Worm (Caenorhabditis elegans) whole organism, late embryonic: ENCODE results near the gene gst-27.

Experiments
- C38D4.7 ChIP-seq: fragments of 200-800 bp; sonication (Bioruptor generic); optimal IDR thresholded peaks from 2 replicates; lab custom pipeline; 2018; ENCODE audit warnings: mild to moderate bottlenecking, missing genetic modification characterization, moderate library complexity, missing compliant biosample characterization
- F13H6.1 ChIP-seq: sonication (generic microtip); optimal IDR thresholded peaks from 2 replicates; lab custom pipeline; 2016; ENCODE audit warnings: missing genetic modification characterization, missing compliant biosample characterization
- K02D7.2 ChIP-seq: sonication (generic microtip); optimal IDR thresholded peaks from 2 replicates; lab custom pipeline; 2017; ENCODE audit warnings: mild to moderate bottlenecking, missing genetic modification characterization, missing compliant biosample characterization
- K09A11.1 ChIP-seq: sonication (generic microtip); optimal IDR thresholded peaks from 2 replicates; lab custom pipeline; 2017; ENCODE audit warnings: antibody characterized with exemption, mild to moderate bottlenecking, missing genetic modification characterization, missing compliant biosample characterization; ENCODE audit not compliant: insufficient read depth
- T23F11.4 ChIP-seq: fragments of 200-800 bp; sonication (Bioruptor generic); optimal IDR thresholded peaks from 2 replicates; lab custom pipeline; 2018; ENCODE audit warnings: mild to moderate bottlenecking, missing genetic modification characterization, missing compliant biosample characterization
- ahr-1 ChIP-seq: sonication (generic microtip); optimal IDR thresholded peaks from 2 replicates; lab custom pipeline; 2016; ENCODE audit warnings: missing genetic modification characterization, missing compliant biosample characterization
- ama-1 ChIP-seq: fragments of 150-350 bp; optimal IDR thresholded peaks from 2 replicates; lab custom pipeline; 2014
- ceh-14 ChIP-seq: sonication (generic microtip); optimal IDR thresholded peaks from 2 replicates; lab custom pipeline; 2016; ENCODE audit warnings: missing genotype, missing genetic modification characterization, missing compliant biosample characterization
- ceh-18 ChIP-seq: sonication (generic microtip); optimal IDR thresholded peaks from 2 replicates; lab custom pipeline; 2016; ENCODE audit warnings: missing genetic modification characterization, missing compliant biosample characterization
- ceh-22 ChIP-seq: sonication (generic microtip); optimal IDR thresholded peaks from 2 replicates; lab custom pipeline; 2017; ENCODE audit warnings: missing biosample characterization, missing genetic modification characterization
- ceh-31 ChIP-seq: sonication (generic microtip); optimal IDR thresholded peaks from 2 replicates; lab custom pipeline; 2016; ENCODE audit warnings: missing genetic modification characterization, missing compliant biosample characterization
- ceh-34 ChIP-seq: sonication (generic microtip); optimal IDR thresholded peaks from 2 replicates; lab custom pipeline; 2016; ENCODE audit warnings: mild to moderate bottlenecking, missing genetic modification characterization, missing compliant biosample characterization
- ceh-45 ChIP-seq: fragments of 200-800 bp; sonication (Bioruptor generic); IDR thresholded peaks from 2 replicates; pipeline ENCODE4 v1.3.6; 2022; ENCODE audit warnings: missing genetic modification reagents, missing genetic modification characterization, missing compliant biosample characterization
- ceh-48 ChIP-seq: sonication (generic microtip); optimal IDR thresholded peaks from 2 replicates; lab custom pipeline; 2016; ENCODE audit warnings: missing genetic modification characterization, inconsistent platforms, missing compliant biosample characterization
- ceh-6 ChIP-seq: fragments of 200-800 bp; sonication (Bioruptor generic); optimal IDR thresholded peaks from 2 replicates; lab custom pipeline; 2018; ENCODE audit warnings: mild to moderate bottlenecking, missing genetic modification characterization, missing compliant biosample characterization
- ceh-9 ChIP-seq: sonication (generic microtip); optimal IDR thresholded peaks from 2 replicates; lab custom pipeline; 2016; ENCODE audit warnings: mild to moderate bottlenecking, missing genetic modification characterization, inconsistent platforms, missing compliant biosample characterization
- che-1 ChIP-seq: sonication (generic microtip); optimal IDR thresholded peaks from 2 replicates; lab custom pipeline; 2016; ENCODE audit warnings: mild to moderate bottlenecking, missing genetic modification characterization, missing compliant biosample characterization
- dmd-4 ChIP-seq: sonication (generic microtip); optimal IDR thresholded peaks from 2 replicates; lab custom pipeline; 2016; ENCODE audit warnings: borderline replicate concordance, missing genetic modification characterization, missing compliant biosample characterization
- elt-2 ChIP-seq: sonication (generic microtip); optimal IDR thresholded peaks from 2 replicates; lab custom pipeline; 2016; ENCODE audit warnings: missing genetic modification reagents, missing genetic modification characterization, missing compliant biosample characterization
- elt-4 ChIP-seq: sonication (generic microtip); optimal IDR thresholded peaks from 2 replicates; lab custom pipeline; 2016; ENCODE audit warnings: missing genetic modification characterization, missing compliant biosample characterization
- ets-4 ChIP-seq: sonication (generic microtip); optimal IDR thresholded peaks from 2 replicates; lab custom pipeline; 2016; ENCODE audit warnings: missing genetic modification characterization, missing compliant biosample characterization
- fkh-10 ChIP-seq: fragments of 150-350 bp; optimal IDR thresholded peaks from 2 replicates; lab custom pipeline; 2014; ENCODE audit warnings: missing biosample characterization, missing genetic modification reagents, missing genetic modification characterization
- gmeb-2 ChIP-seq: sonication (generic microtip); optimal IDR thresholded peaks from 2 replicates; lab custom pipeline; 2016; ENCODE audit warnings: missing genetic modification characterization, inconsistent platforms, missing compliant biosample characterization
- hlh-15 ChIP-seq: sonication (generic microtip); optimal IDR thresholded peaks from 2 replicates; lab custom pipeline; 2016; ENCODE audit warnings: missing genetic modification characterization, missing compliant biosample characterization
- hlh-30 ChIP-seq: sonication (generic microtip); optimal IDR thresholded peaks from 2 replicates; lab custom pipeline; 2017; ENCODE audit warnings: antibody characterized with exemption, missing genetic modification characterization, missing compliant biosample characterization; ENCODE audit not compliant: insufficient read depth
- hlh-8 ChIP-seq: sonication (generic microtip); optimal IDR thresholded peaks from 2 replicates; lab custom pipeline; 2016; ENCODE audit warnings: missing genotype, missing genetic modification characterization, missing compliant biosample characterization
- lim-6 ChIP-seq: sonication (generic microtip); optimal IDR thresholded peaks from 2 replicates; lab custom pipeline; 2016; ENCODE audit warnings: missing genetic modification characterization, missing compliant biosample characterization
- lin-11 ChIP-seq: fragments of 200-800 bp; sonication (Bioruptor generic); optimal IDR thresholded peaks from 2 replicates; lab custom pipeline; 2018; ENCODE audit warnings: mild to moderate bottlenecking, missing genetic modification characterization, missing compliant biosample characterization
- madf-2 ChIP-seq: sonication (generic microtip); optimal IDR thresholded peaks from 2 replicates; lab custom pipeline; 2017; ENCODE audit warnings: missing genetic modification characterization, missing compliant biosample characterization
- mec-3 ChIP-seq: sonication (generic microtip); optimal IDR thresholded peaks from 2 replicates; lab custom pipeline; 2016; ENCODE audit warnings: borderline replicate concordance, missing genetic modification characterization, missing compliant biosample characterization
- nfya-1 ChIP-seq: sonication (generic microtip); optimal IDR thresholded peaks from 2 replicates; lab custom pipeline; 2017; ENCODE audit warnings: missing genetic modification characterization, mild to moderate bottlenecking, missing compliant biosample characterization, antibody characterized with exemption, moderate library complexity
- npax-4 ChIP-seq: sonication (generic microtip); optimal IDR thresholded peaks from 2 replicates; lab custom pipeline; 2016; ENCODE audit warnings: missing genetic modification characterization, missing compliant biosample characterization
- pax-1 ChIP-seq: fragments of 150-350 bp; optimal IDR thresholded peaks from 2 replicates; lab custom pipeline; 2014; ENCODE audit warnings: missing biosample characterization, missing genetic modification characterization
- pha-4 ChIP-seq: fragments of 150-350 bp; optimal IDR thresholded peaks from 2 replicates; lab custom pipeline; 2018; ENCODE audit warnings: missing biosample characterization, missing genetic modification reagents, missing genetic modification characterization
- rnt-1 ChIP-seq: sonication (generic microtip); optimal IDR thresholded peaks from 2 replicates; lab custom pipeline; 2016; ENCODE audit warnings: missing genetic modification characterization, missing compliant biosample characterization
- sdc-2 ChIP-seq: sonication (generic microtip); optimal IDR thresholded peaks from 2 replicates; lab custom pipeline; 2016; ENCODE audit warnings: missing genotype, missing genetic modification characterization, missing compliant biosample characterization
- syd-9 ChIP-seq: sonication (generic microtip); optimal IDR thresholded peaks from 2 replicates; lab custom pipeline; 2016; ENCODE audit warnings: mild to moderate bottlenecking, missing genetic modification characterization, moderate library complexity, missing compliant biosample characterization
- tbx-7 ChIP-seq: sonication (generic microtip); optimal IDR thresholded peaks from 2 replicates; lab custom pipeline; 2016; ENCODE audit warnings: missing genotype, missing genetic modification characterization, missing compliant biosample characterization
- unc-3 ChIP-seq, 2 experiments: fragments of 200-800 bp in 1 of 2; sonication (Bioruptor generic) in 1 of 2; sonication (generic microtip) in 1 of 2; conservative IDR thresholded peaks in 1 of 2; optimal IDR thresholded peaks in 1 of 2; 2 replicates each; pipeline versions ENCODE4 v1.3.6 to Lab custom; 2016 to 2022; ENCODE audit warnings: missing compliant biosample characterization in 2 of 2, missing genetic modification characterization in 2 of 2, missing genetic modification reagents in 1 of 2
- unc-42 ChIP-seq: sonication (generic microtip); optimal IDR thresholded peaks from 2 replicates; lab custom pipeline; 2016; ENCODE audit warnings: missing genotype, missing genetic modification characterization, missing compliant biosample characterization
- unc-55 ChIP-seq: sonication (generic microtip); optimal IDR thresholded peaks from 2 replicates; lab custom pipeline; 2017; ENCODE audit warnings: missing biosample characterization, missing genetic modification reagents, missing genetic modification characterization
- unc-86 ChIP-seq: sonication (generic microtip); optimal IDR thresholded peaks from 2 replicates; lab custom pipeline; 2016; ENCODE audit warnings: missing genetic modification characterization, missing compliant biosample characterization
- zip-5 ChIP-seq: sonication (generic microtip); optimal IDR thresholded peaks from 2 replicates; lab custom pipeline; 2016; ENCODE audit warnings: missing genetic modification characterization, missing compliant biosample characterization
- ztf-16 ChIP-seq: sonication (generic microtip); optimal IDR thresholded peaks from 2 replicates; lab custom pipeline; 2017; ENCODE audit warnings: missing genetic modification characterization, missing compliant biosample characterization

gst-27 gene

DNA sequence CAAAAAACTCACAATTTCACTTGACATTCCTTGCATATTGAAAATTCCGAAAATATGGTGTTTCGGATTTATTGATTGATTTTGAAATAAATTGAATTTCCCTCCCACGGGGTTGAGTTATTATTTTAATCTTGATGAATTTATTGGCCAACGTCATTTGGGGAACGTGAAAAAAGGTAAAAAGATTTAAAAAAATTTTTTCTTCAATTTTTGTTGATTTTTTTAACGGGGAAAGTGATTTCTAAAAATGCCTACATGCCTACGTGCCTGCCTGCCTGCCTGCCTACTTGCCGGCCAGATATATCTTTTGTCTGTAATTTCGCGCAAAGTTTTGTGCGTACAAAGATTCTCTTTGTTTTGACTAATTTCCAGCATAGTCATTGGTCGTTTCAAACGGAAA is 31.2 kb downstream of the gst-27 start, which contains the start of gene Y53F4B.24:
Gene Y53F4B.24, minus strand, starts transcription at position 101 of the 400 bp plus-strand sequence.
- no peak for TF ChIP-seq npax-4 (tag; lab: Kevin White, UChicago)
- TF ChIP-seq madf-2 (tag; lab: Kevin White, UChicago), result no peak
- TF ChIP-seq K02D7.2 (tag; lab: Kevin White, UChicago), result no peak
- TF ChIP-seq ceh-18 (tag; lab: Kevin White, UChicago), result no peak
- no peak for TF ChIP-seq unc-3 (GFP tag; conservative IDR thresholded peaks at IDR 0.05; lab: Robert Waterston, UW)
- no peak for TF ChIP-seq unc-3 (tag; optimal IDR thresholded peaks at IDR 0.05; lab: Kevin White, UChicago)
- TF ChIP-seq ama-1 (lab: Kevin White, UChicago), result no peak
- no peak for TF ChIP-seq lin-11 (tag; lab: Kevin White, UChicago)

DNA sequence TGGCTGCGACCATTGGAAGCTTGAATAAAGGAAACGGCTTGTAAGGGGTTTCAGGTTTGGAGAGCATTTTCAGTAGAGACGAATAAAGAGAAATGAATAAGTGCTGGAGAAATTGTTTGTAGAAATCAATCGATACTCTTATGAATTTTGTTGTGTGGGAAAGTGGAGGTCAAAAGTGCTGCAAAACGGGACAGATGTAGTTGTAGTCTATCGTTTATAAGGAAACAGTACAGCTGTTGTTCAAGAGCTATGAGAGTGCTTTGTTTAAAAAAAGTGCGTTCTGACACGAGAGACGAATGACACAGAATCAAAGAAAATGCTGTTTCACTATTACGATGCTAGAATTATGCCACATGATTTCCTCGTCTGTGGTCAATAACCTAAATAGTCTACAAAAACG is 35.0 kb downstream of the gst-27 start, which contains the start of gene Y53F4B.62:
Gene Y53F4B.62, minus strand, starts transcription at position 101 of the 400 bp plus-strand sequence.
- TF ChIP-seq ceh-22 (tag; lab: Kevin White, UChicago) (no peak), zip-5 (tag; lab: Kevin White, UChicago) (no peak), pax-1 (no peak), K09A11.1 (tag; lab: Kevin White, UChicago) (no peak), mec-3 (no peak), hlh-30 (tag; lab: Kevin White, UChicago) (no peak), ceh-48 (tag; lab: Kevin White, UChicago) (no peak), nfya-1 (no peak), ama-1 (lab: Kevin White, UChicago) (no peak), hlh-8 (tag; lab: Kevin White, UChicago) (no peak), pha-4 (tag; lab: Kevin White, UChicago) (no peak), ceh-14 (tag; lab: Kevin White, UChicago) (no peak), elt-2 (tag; lab: Kevin White, UChicago) (no peak)

- TF ChIP-seq lin-11 (tag; lab: Kevin White, UChicago), result no peak
These were observed 41.3 kb downstream of the gst-27 start, which contains the start of gene Y53F4B.23 for ce11 chrII:15124193-15124592. Gene Y53F4B.23, plus strand, starts transcription at chrII:15124504.

- TF ChIP-seq C38D4.7 (GFP tag; lab: Kevin White, UChicago), result no peak
- no peak for TF ChIP-seq ztf-16 (tag; lab: Kevin White, UChicago)
- no peak for TF ChIP-seq sdc-2 (tag; lab: Kevin White, UChicago)
- TF ChIP-seq gmeb-2, result no peak
- no peak for TF ChIP-seq ceh-45 (GFP tag; lab: Robert Waterston, UW)
- no peak for TF ChIP-seq syd-9
- TF ChIP-seq rnt-1 (tag; lab: Kevin White, UChicago), result no peak
- no peak for TF ChIP-seq che-1 (tag; lab: Kevin White, UChicago)
- TF ChIP-seq ama-1 (lab: Kevin White, UChicago), result no peak
- TF ChIP-seq unc-55 (GFP tag; lab: Kevin White, UChicago), result no peak
- TF ChIP-seq lin-11 (tag; lab: Kevin White, UChicago), result no peak
- no peak for TF ChIP-seq unc-86 (tag; lab: Kevin White, UChicago)
- no peak for TF ChIP-seq ceh-22 (tag; lab: Kevin White, UChicago)
- TF ChIP-seq ahr-1 (tag; lab: Kevin White, UChicago), result no peak
- TF ChIP-seq nfya-1, result peak; percentile 39
- no peak for TF ChIP-seq hlh-15 (tag; lab: Kevin White, UChicago)
- TF ChIP-seq ceh-6 (GFP tag; lab: Kevin White, UChicago), result no peak
- no peak for TF ChIP-seq T23F11.4 (GFP tag; lab: Kevin White, UChicago)
- TF ChIP-seq dmd-4 (tag; lab: Kevin White, UChicago), result no peak
- TF ChIP-seq pha-4 (tag; lab: Kevin White, UChicago), result no peak
- TF ChIP-seq ceh-9 (tag; lab: Kevin White, UChicago), result no peak
- TF ChIP-seq fkh-10 (GFP tag; lab: Kevin White, UChicago), result no peak
- TF ChIP-seq ceh-34 (tag; lab: Kevin White, UChicago), result peak; percentile 3
- TF ChIP-seq ceh-31 (tag; lab: Kevin White, UChicago), result peak; percentile 45
- no peak for TF ChIP-seq F13H6.1 (tag; lab: Kevin White, UChicago)
- TF ChIP-seq elt-4 (tag; lab: Kevin White, UChicago), result no peak
- no peak for TF ChIP-seq unc-3 (GFP tag; conservative IDR thresholded peaks at IDR 0.05; lab: Robert Waterston, UW)
- TF ChIP-seq unc-3 (tag; optimal IDR thresholded peaks at IDR 0.05; lab: Kevin White, UChicago), result no peak
- TF ChIP-seq unc-42 (tag; lab: Kevin White, UChicago), result peak; percentile 67
- no peak for TF ChIP-seq tbx-7
- TF ChIP-seq ets-4 (tag; lab: Kevin White, UChicago), result no peak
- no peak for TF ChIP-seq lim-6 (tag; lab: Kevin White, UChicago)
These were observed 45.8 kb downstream of the gst-27 start, which contains the start of gene arp-1 for ce11 chrII:15119537-15120360. Gene arp-1, plus strand, starts transcription at chrII:15120301.
